Worm (Caenorhabditis elegans) whole organism, L4/young adult: ENCODE results near the gene T10B10.8.

Experiments
- W03F9.2 ChIP-seq: fragments of 150-350 bp; optimal IDR thresholded peaks from 2 replicates; lab custom pipeline; 2014; ENCODE audit warnings: missing biosample characterization, missing genetic modification characterization
- dao-5 ChIP-seq: sonication (generic microtip); optimal IDR thresholded peaks from 2 replicates; lab custom pipeline; 2016; ENCODE audit warnings: missing genotype, missing genetic modification characterization, moderate library complexity, missing compliant biosample characterization
- him-1 ChIP-seq: sonication (generic microtip); optimal IDR thresholded peaks from 2 replicates; lab custom pipeline; 2016; ENCODE audit warnings: missing genotype, missing genetic modification reagents, missing genetic modification characterization, missing compliant biosample characterization

The T10B10.8 gene

DNA sequence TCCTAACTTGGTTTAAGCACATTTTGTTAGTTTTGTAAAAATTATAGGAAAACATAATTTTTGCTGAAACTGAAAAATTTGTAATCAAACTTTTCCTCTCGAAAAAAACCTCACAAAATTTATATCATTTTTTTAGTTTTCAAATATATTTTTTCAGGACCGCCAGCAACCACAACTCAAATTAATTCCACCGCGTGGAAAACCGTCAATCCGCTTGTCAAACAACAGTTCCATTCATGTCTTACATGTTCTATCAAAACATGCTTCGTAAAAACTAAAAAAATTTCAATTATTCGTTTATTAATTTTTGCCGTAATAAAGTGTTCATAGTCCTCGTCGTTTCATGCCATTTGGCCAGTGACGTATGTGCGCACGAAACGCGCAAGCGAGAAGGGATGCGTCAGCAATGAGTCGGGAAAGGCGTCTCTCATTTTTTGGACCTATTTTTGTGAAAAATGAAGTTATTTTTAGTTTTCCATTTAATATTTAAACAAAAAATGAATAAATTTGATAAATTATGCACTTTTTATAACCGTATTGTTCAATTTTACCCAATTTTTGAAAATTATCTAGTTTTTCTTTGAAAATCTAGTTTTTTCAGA, 7.4 kb upstream of the T10B10.8 start, which contains the start of gene ucr-2.2:
TSS of gene ucr-2.2 (plus strand) at position 602 of the 602 bp plus-strand sequence.
- peak; percentile 76 for TF ChIP-seq him-1 (tag; lab: Kevin White, UChicago)
- TF ChIP-seq dao-5 (tag; lab: Kevin White, UChicago) = no peak
- TF ChIP-seq W03F9.2 (tag; lab: Kevin White, UChicago) = peak; percentile 90

ce11 chrX:15170958-15171357, 4.9 kb upstream of the T10B10.8 start:
- TF ChIP-seq W03F9.2 (tag; lab: Kevin White, UChicago) (no peak), him-1 (tag; lab: Kevin White, UChicago) (no peak), dao-5 (tag; lab: Kevin White, UChicago) (no peak)

DNA sequence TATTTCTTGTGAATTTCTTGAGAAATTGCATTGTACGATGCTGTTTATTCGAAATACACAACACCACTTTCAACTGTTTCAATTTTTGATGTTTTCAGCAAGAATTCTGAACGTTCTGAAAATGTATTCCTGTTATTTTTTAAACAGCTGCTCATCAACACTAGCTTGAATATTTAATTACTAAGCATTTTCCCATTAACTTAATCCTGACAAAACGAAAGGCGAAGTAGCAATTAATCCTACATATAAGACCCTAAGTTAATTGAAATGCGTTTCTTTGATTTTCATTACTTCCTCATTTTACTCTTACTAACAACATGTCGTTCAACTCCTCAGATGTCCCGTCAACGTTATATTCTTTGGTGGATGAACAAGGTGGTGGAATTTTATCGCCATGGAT, 2.4 kb upstream of the T10B10.8 start, which contains the start of gene ocr-3:
TSS of gene ocr-3 (plus strand) at position 301 of the 400 bp plus-strand sequence.
- TF ChIP-seq him-1 (tag; lab: Kevin White, UChicago) (no peak), W03F9.2 (tag; lab: Kevin White, UChicago) (no peak), dao-5 (tag; lab: Kevin White, UChicago) (no peak)

ce11 chrX:15167692-15168091, 1.7 kb upstream of the T10B10.8 start:
- no peak for TF ChIP-seq him-1 (tag; lab: Kevin White, UChicago)
- TF ChIP-seq W03F9.2 (tag; lab: Kevin White, UChicago) = no peak
- TF ChIP-seq dao-5 (tag; lab: Kevin White, UChicago) = no peak

DNA sequence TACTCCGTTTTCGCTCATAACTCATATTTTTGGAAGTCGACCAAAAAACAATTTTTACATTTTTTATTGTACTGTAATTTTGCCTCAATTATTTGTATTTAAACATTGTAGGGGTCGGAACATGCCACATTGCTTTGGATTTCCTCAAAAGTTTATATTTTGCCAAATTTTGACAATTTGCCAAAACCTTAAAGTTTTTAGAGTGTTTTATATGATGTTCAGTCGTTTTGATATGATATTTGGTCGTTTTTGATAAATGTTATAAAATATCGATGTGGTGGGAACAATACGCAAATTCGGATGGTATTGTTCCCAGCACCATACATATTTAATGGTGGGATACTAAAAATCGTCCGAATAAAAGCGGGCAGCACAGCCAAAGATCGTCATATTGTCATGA, 1.9 kb downstream of the T10B10.8 start, which contains the start of gene T10B10.9:
TSS of gene T10B10.9 (plus strand) at position 301 of the 400 bp plus-strand sequence.
- no peak for TF ChIP-seq W03F9.2 (tag; lab: Kevin White, UChicago)
- no peak for TF ChIP-seq him-1 (tag; lab: Kevin White, UChicago)
- TF ChIP-seq dao-5 (tag; lab: Kevin White, UChicago) = no peak

ce11 chrX:15163118-15163517, 2.9 kb downstream of the T10B10.8 start:
- TF ChIP-seq dao-5 (tag; lab: Kevin White, UChicago) = no peak
- TF ChIP-seq him-1 (tag; lab: Kevin White, UChicago) = no peak
- no peak for TF ChIP-seq W03F9.2 (tag; lab: Kevin White, UChicago)

DNA sequence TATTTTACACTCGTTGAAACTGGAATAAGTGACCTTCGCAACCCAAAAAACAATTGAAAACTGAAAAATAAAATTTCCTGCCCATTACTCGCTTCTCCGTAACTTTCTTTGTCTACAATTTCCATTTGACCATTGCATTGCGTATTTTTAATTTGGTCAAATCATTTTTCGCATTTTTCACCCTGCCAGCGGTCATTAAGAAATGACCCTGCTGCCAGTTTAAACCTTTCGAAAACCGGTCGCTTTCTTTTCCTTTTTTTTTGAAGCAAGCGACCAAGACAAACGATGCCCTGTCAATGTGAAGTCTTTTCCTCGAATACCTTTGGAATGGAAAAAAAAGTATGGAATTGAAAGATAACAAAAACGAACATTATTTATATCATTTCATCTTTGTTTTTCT, 5.1 kb downstream of the T10B10.8 start:
- TF ChIP-seq W03F9.2 (tag; lab: Kevin White, UChicago) = no peak

DNA sequence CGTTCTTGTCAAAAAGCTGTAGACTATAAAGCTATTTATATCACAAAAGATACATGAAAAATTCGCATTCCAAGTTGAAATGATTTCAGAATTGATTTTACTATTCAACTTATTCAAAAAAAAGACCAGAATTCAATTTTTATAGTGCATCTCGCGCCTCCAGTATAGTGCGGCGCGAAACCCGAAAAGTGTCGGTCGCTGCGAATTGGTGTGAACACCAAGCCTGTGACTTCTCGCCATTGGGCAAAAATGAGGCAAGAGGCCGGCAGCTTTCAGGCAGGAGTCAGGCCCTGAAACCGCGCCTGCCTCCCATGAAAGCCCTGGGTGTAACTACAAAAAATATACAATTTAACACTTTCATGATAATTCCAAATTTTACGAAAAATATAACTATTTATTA, 6.7 kb downstream of the T10B10.8 start:
- TF ChIP-seq W03F9.2 (tag; lab: Kevin White, UChicago) = no peak
- TF ChIP-seq dao-5 (tag; lab: Kevin White, UChicago) = no peak
- TF ChIP-seq him-1 (tag; lab: Kevin White, UChicago) = no peak

DNA sequence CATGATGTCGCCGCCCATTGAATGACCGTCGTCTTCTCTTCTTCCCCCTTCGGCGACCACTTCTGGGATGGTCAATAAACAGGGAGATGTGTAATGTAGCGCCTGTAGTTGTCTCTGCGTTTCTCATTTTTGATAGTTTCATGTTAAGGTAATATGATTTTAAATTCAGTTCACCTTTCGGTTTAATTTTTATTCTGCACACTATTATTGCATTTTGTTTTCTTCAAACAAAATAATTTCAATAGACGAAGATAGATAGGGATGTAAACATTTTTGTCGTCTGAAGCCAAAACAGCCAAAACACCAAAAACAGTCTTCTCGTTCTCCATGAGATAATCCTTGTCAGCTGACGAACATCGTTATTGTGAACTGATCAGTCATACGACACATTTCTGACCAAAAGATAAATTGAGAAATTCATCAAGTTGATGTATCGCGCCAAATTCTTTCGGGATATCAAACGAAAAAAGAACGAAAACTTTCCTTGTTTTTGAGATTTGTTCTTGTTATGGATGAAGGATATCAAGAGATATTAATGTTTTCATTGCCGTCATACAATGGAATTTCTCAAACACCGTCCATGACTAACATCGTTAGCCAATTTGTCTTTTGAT, 7.2 kb downstream of the T10B10.8 start, which contains the start of gene C11G10.1:
TSS of gene C11G10.1 (minus strand) at position 51 of the 614 bp plus-strand sequence.
- TF ChIP-seq dao-5 (tag; lab: Kevin White, UChicago) (no peak), him-1 (tag; lab: Kevin White, UChicago) (no peak), W03F9.2 (tag; lab: Kevin White, UChicago) (no peak)

- TF ChIP-seq him-1 (tag; lab: Kevin White, UChicago) (no peak), W03F9.2 (tag; lab: Kevin White, UChicago) (no peak), dao-5 (tag; lab: Kevin White, UChicago) (no peak)
Measured at ce11 chrX:15157854-15158253, 8.2 kb downstream of the T10B10.8 start.

- TF ChIP-seq dao-5 (tag; lab: Kevin White, UChicago) (no peak), him-1 (tag; lab: Kevin White, UChicago) (no peak), W03F9.2 (tag; lab: Kevin White, UChicago) (no peak)
Measured at ce11 chrX:15155054-15155453, 11.0 kb downstream of the T10B10.8 start.

ce11 chrX:15148831-15149230, 17.2 kb downstream of the T10B10.8 start:
- no peak for TF ChIP-seq him-1 (tag; lab: Kevin White, UChicago)
- no peak for TF ChIP-seq W03F9.2 (tag; lab: Kevin White, UChicago)
- no peak for TF ChIP-seq dao-5 (tag; lab: Kevin White, UChicago)

ce11 chrX:15148389-15148788, 17.6 kb downstream of the T10B10.8 start:
- TF ChIP-seq dao-5 (tag; lab: Kevin White, UChicago) (no peak), W03F9.2 (tag; lab: Kevin White, UChicago) (no peak), him-1 (tag; lab: Kevin White, UChicago) (no peak)

ce11 chrX:15147640-15148039, 18.4 kb downstream of the T10B10.8 start, which contains the start of gene unc-7:
TSS of gene unc-7 (minus strand) at chrX:15147740.
- TF ChIP-seq W03F9.2 (tag; lab: Kevin White, UChicago) = no peak
